Worm (Caenorhabditis elegans): Measurements from ENCODE around the gene fbxa-89.
"Not testable (repeated sequence)": the region's sequence is repeated elsewhere in the genome, so short reads cannot be mapped to it uniquely, and the experiment has no call there.

DNA sequence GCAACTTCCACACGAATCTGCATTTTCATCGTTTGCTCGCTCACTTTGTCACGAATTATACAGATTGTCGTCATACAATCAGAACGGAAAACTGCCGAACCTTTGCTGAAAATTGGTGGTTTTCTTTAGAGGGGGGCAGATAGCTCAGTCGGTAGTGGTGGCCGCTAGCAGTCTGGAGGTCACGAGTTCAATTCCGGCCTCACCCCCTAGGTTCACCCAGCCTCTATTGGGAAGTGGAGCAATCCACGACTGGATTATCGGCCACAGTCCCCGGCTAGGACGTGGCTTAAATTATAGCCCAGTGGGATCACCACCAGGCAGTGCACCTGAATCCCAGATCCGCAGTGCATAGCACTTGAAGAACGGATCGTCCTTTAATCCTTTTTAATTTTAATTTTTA is 43.4 kb upstream of the fbxa-89 start:
- TF ChIP-seq unc-62 (GFP tag; optimal IDR thresholded peaks at IDR 0.05 in 1 of 2); unc-62 (tag; optimal IDR thresholded peaks at IDR 0.05); ZK546.5 (tag; optimal IDR thresholded peaks at IDR 0.05); rbr-2 (tag; optimal IDR thresholded peaks at IDR 0.05); mep-1 (tag; optimal IDR thresholded peaks at IDR 0.05); attf-4 (tag; optimal IDR thresholded peaks at IDR 0.05); egl-27 (tag; optimal IDR thresholded peaks at IDR 0.05); ceh-44 (GFP tag; IDR thresholded peaks at IDR 0.05): not testable (repeated sequence)
- 0 out of 2 replicates have a peak, but pooled peaks have one; percentile 10 for TF ChIP-seq ctbp-1 (GFP tag; IDR thresholded peaks at IDR 0.05)
- peak; percentile 55; the same call in 1 of the 2 replicates for TF ChIP-seq egl-43 (GFP tag; IDR thresholded peaks at IDR 0.05)
